Worm (Caenorhabditis elegans): ENCODE data around the gene F54G2.1.

DNA sequence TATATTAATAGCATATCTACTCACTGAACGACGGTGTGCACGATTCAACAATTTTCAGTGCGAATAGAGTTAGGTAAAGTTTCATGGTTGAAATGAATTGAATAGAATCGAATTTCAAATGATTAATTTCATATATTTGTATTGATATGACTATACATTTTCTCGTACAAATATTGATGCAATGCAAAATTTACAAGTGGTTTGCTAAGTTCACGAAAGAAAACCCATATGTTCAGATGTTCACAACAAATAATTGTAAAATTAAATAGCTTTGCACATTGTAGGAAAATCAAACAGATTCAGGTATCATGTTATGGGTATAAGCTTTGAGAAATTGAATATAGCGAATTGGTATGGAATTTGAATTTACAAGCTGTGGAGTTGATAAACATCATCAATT is 78.5 kb downstream of the F54G2.1 start, which contains the start of gene H01M10.2:
- TF ChIP-seq die-1 (tag; optimal IDR thresholded peaks at IDR 0.05) (no peak), fkh-3 (tag; optimal IDR thresholded peaks at IDR 0.05) (no peak), pbrm-1 (GFP tag; IDR thresholded peaks at IDR 0.05) (no peak), F57A8.1 (GFP tag; optimal IDR thresholded peaks at IDR 0.05) (no peak), him-1 (tag; optimal IDR thresholded peaks at IDR 0.05) (no peak), egl-18 (GFP tag; IDR thresholded peaks at IDR 0.05) (no peak), sea-2 (GFP tag; IDR thresholded peaks at IDR 0.05) (no peak), F52B5.7 (tag; optimal IDR thresholded peaks at IDR 0.05) (no peak), nhr-90 (tag; optimal IDR thresholded peaks at IDR 0.05) (no peak), C17E4.6 (GFP tag; IDR thresholded peaks at IDR 0.05) (no peak)
